Worm (Caenorhabditis elegans): ENCODE measurements around the gene F02C12.1.

The F02C12.1 gene

ce11 chrX:13360632-13361031 is 41.3 kb upstream of the F02C12.1 start:
- TF ChIP-seq sma-9 (GFP tag; optimal IDR thresholded peaks at IDR 0.05): peak; percentile 96
- no peak for TF ChIP-seq sma-9 (tag; optimal IDR thresholded peaks at IDR 0.05)
- TF ChIP-seq sma-3 (GFP tag; optimal IDR thresholded peaks at IDR 0.05): peak; percentile 38
- peak; percentile 33 for TF ChIP-seq F13H6.1 (tag; optimal IDR thresholded peaks at IDR 0.05)
- TF ChIP-seq nhr-6 (tag; optimal IDR thresholded peaks at IDR 0.05): no peak
- no peak for TF ChIP-seq nhr-12 (tag; optimal IDR thresholded peaks at IDR 0.05)
- TF ChIP-seq fos-1 (tag; optimal IDR thresholded peaks at IDR 0.05): peak; percentile 82
- peak; percentile 29 for TF ChIP-seq nhr-129 (tag; optimal IDR thresholded peaks at IDR 0.05)
- TF ChIP-seq lin-39 (tag; optimal IDR thresholded peaks at IDR 0.05): no peak
- TF ChIP-seq crh-2 (tag; optimal IDR thresholded peaks at IDR 0.05): peak; percentile 54

- no peak for TF ChIP-seq unc-39 (tag; optimal IDR thresholded peaks at IDR 0.05)
- no peak for TF ChIP-seq ama-1 (optimal IDR thresholded peaks at IDR 0.05)
- no peak for TF ChIP-seq nhr-25 (tag; optimal IDR thresholded peaks at IDR 0.05)
- no peak for TF ChIP-seq ztf-4 (tag; optimal IDR thresholded peaks at IDR 0.05)
- no peak for TF ChIP-seq mbf-1 (tag; optimal IDR thresholded peaks at IDR 0.05)
- TF ChIP-seq elt-3 (tag; optimal IDR thresholded peaks at IDR 0.05): no peak
- no peak for TF ChIP-seq unc-55 (GFP tag; optimal IDR thresholded peaks at IDR 0.05)
- TF ChIP-seq peb-1 (tag; optimal IDR thresholded peaks at IDR 0.05): no peak
- no peak for TF ChIP-seq mab-5 (tag; optimal IDR thresholded peaks at IDR 0.05)
- TF ChIP-seq lin-11 (tag; optimal IDR thresholded peaks at IDR 0.05): no peak
- no peak for TF ChIP-seq nhr-6 (tag; optimal IDR thresholded peaks at IDR 0.05)
Observed at ce11 chrX:13362486-13362885, 39.4 kb upstream of the F02C12.1 start, which contains the start of gene C49F8.15. C49F8.15 (minus strand) TSS chrX:13362586.

- TF ChIP-seq alr-1 (tag; optimal IDR thresholded peaks at IDR 0.05): no peak
- peak; percentile 44 for TF ChIP-seq unc-55 (GFP tag; optimal IDR thresholded peaks at IDR 0.05)
Observed at ce11 chrX:13364897-13365296, 37.0 kb upstream of the F02C12.1 start, which contains the start of gene C49F8.1. C49F8.1 (minus strand) TSS chrX:13364997.

ce11 chrX:13366955-13367354 is 34.9 kb upstream of the F02C12.1 start:
- no peak for TF ChIP-seq sem-4 (tag; optimal IDR thresholded peaks at IDR 0.05)
- peak; percentile 66 for TF ChIP-seq nhr-129 (tag; optimal IDR thresholded peaks at IDR 0.05)
- TF ChIP-seq sma-9 (GFP tag; optimal IDR thresholded peaks at IDR 0.05): peak; percentile 34
- TF ChIP-seq sma-9 (tag; optimal IDR thresholded peaks at IDR 0.05): no peak
- TF ChIP-seq crh-2 (tag; optimal IDR thresholded peaks at IDR 0.05): peak; percentile 27

ce11 chrX:13368283-13368682 is 33.6 kb upstream of the F02C12.1 start:
- peak; percentile 39 for TF ChIP-seq crh-2 (tag; optimal IDR thresholded peaks at IDR 0.05)
- peak; percentile 89 for TF ChIP-seq fos-1 (tag; optimal IDR thresholded peaks at IDR 0.05)
- TF ChIP-seq nhr-23 (tag; optimal IDR thresholded peaks at IDR 0.05): no peak
- TF ChIP-seq elt-3 (tag; optimal IDR thresholded peaks at IDR 0.05): no peak
- no peak for TF ChIP-seq ztf-4 (tag; optimal IDR thresholded peaks at IDR 0.05)
- no peak for TF ChIP-seq sem-4 (tag; optimal IDR thresholded peaks at IDR 0.05)
- TF ChIP-seq lin-39 (tag; optimal IDR thresholded peaks at IDR 0.05): no peak
- no peak for TF ChIP-seq lin-13 (GFP tag; optimal IDR thresholded peaks at IDR 0.05)
- TF ChIP-seq ztf-11 (tag; optimal IDR thresholded peaks at IDR 0.05): no peak
- no peak for TF ChIP-seq F13H6.1 (tag; optimal IDR thresholded peaks at IDR 0.05)
- no peak for TF ChIP-seq nhr-12 (tag; optimal IDR thresholded peaks at IDR 0.05)
- TF ChIP-seq blmp-1 (tag; optimal IDR thresholded peaks at IDR 0.05; ENCODE audit: insufficient read depth): peak; percentile 1
- no peak for TF ChIP-seq aly-2 (tag; optimal IDR thresholded peaks at IDR 0.05)
- TF ChIP-seq zag-1 (tag; optimal IDR thresholded peaks at IDR 0.05): no peak
- TF ChIP-seq nhr-6 (tag; optimal IDR thresholded peaks at IDR 0.05): no peak
- no peak for TF ChIP-seq lin-11 (tag; optimal IDR thresholded peaks at IDR 0.05)
- TF ChIP-seq lsy-2 (tag; optimal IDR thresholded peaks at IDR 0.05): no peak
- TF ChIP-seq ceh-82 (tag; optimal IDR thresholded peaks at IDR 0.05): no peak
- no peak for TF ChIP-seq unc-39 (tag; optimal IDR thresholded peaks at IDR 0.05)
- peak; percentile 83 for TF ChIP-seq sma-9 (GFP tag; optimal IDR thresholded peaks at IDR 0.05)
- no peak for TF ChIP-seq sma-9 (tag; optimal IDR thresholded peaks at IDR 0.05)
- TF ChIP-seq nhr-237 (tag; optimal IDR thresholded peaks at IDR 0.05): no peak
- no peak for TF ChIP-seq ZK546.5 (tag; optimal IDR thresholded peaks at IDR 0.05)
- no peak for TF ChIP-seq nhr-10 (tag; optimal IDR thresholded peaks at IDR 0.05)
- no peak for TF ChIP-seq alr-1 (tag; optimal IDR thresholded peaks at IDR 0.05)
- no peak for TF ChIP-seq nhr-11 (tag; optimal IDR thresholded peaks at IDR 0.05)
- no peak for TF ChIP-seq elt-1 (tag; optimal IDR thresholded peaks at IDR 0.05)
- TF ChIP-seq ztf-1 (GFP tag; conservative IDR thresholded peaks at IDR 0.05): no peak
- no peak for TF ChIP-seq R02D3.7 (tag; optimal IDR thresholded peaks at IDR 0.05)
- no peak for TF ChIP-seq dmd-4 (tag; optimal IDR thresholded peaks at IDR 0.05)
- no peak for TF ChIP-seq peb-1 (tag; optimal IDR thresholded peaks at IDR 0.05)
- no peak for TF ChIP-seq nhr-129 (tag; optimal IDR thresholded peaks at IDR 0.05)
- TF ChIP-seq nhr-21 (tag; optimal IDR thresholded peaks at IDR 0.05): no peak
